Worm (Caenorhabditis elegans) whole organism, young adult: ENCODE results near the gene gtf-2E1.

ENCODE experiments used
- ekl-4 ChIP-seq: fragments of 200-800 bp; sonication (Bioruptor generic); IDR thresholded peaks from 2 replicates; pipeline ENCODE4 v1.3.6; 2022; ENCODE audit warnings: missing genetic modification reagents, missing genetic modification characterization, missing compliant biosample characterization
- rcor-1 ChIP-seq: fragments of 200-800 bp; sonication (Bioruptor generic); IDR thresholded peaks from 2 replicates; pipeline ENCODE4 v1.3.6; 2022; ENCODE audit warnings: missing genetic modification reagents, missing genetic modification characterization, missing compliant biosample characterization
- unc-62 ChIP-seq: fragments of 150-350 bp; optimal IDR thresholded peaks from 2 replicates; lab custom pipeline; 2014; ENCODE audit warnings: missing biosample characterization, missing genetic modification reagents, missing genetic modification characterization
- zfh-2 ChIP-seq: fragments of 200-800 bp; sonication (Bioruptor generic); conservative IDR thresholded peaks from 2 replicates; pipeline ENCODE4 v1.3.6; 2022; ENCODE audit warnings: missing genetic modification reagents, missing genetic modification characterization, missing compliant biosample characterization

DNA sequence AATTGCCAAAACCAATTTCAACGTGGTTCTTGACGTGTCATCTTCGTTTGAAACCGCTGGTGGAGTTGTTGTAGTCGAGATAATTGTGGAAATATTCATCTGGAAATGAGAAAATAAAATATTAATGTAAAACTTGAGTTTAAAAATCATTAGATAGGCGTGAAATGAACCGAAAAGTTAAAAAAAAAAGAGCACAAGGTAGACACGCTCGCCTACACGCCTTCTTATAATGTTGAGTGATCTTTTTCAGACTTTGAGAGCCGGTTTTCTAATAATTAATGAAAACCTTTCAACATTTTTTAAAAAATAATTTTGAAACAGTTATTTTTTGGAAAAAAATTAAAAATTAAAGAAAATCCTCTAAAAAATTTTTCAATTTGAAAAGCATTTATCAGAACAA is 24.1 kb upstream of the gtf-2E1 start, which contains the start of gene npr-32:
- no peak for TF ChIP-seq rcor-1 (GFP tag; lab: Robert Waterston, UW)
- TF ChIP-seq unc-62 (GFP tag; lab: Kevin White, UChicago) = no peak
- TF ChIP-seq ekl-4 = no peak
- no peak for TF ChIP-seq zfh-2 (GFP tag; lab: Robert Waterston, UW)
